Worm (Caenorhabditis elegans) whole organism, midembryonic: ENCODE results near the gene nhr-10.
"Not testable (repeated sequence)": the region's sequence is repeated elsewhere in the genome, so short reads cannot be mapped to it uniquely, and the experiment has no call there.

ENCODE experiments used
- T22C8.4 ChIP-seq: fragments of 200-800 bp; sonication (Bioruptor generic); IDR thresholded peaks from 2 replicates; pipeline ENCODE4 v1.3.6; 2022; ENCODE audit warnings: missing genetic modification characterization, missing compliant biosample characterization
- cog-1 ChIP-seq: sonication (generic microtip); optimal IDR thresholded peaks from 2 replicates; lab custom pipeline; 2016; ENCODE audit warnings: missing genetic modification characterization, missing compliant biosample characterization
- flt-1 ChIP-seq: fragments of 200-800 bp; sonication (Bioruptor generic); IDR thresholded peaks from 2 replicates; pipeline ENCODE4 v1.3.6; 2022; ENCODE audit warnings: missing genetic modification characterization, missing compliant biosample characterization
- klf-2 ChIP-seq: fragments of 200-800 bp; sonication (Bioruptor generic); conservative IDR thresholded peaks from 2 replicates; pipeline ENCODE4 v1.3.6; 2022; ENCODE audit warnings: missing genetic modification reagents, missing genetic modification characterization, missing compliant biosample characterization
- med-1 ChIP-seq: sonication (generic microtip); optimal IDR thresholded peaks from 2 replicates; lab custom pipeline; 2017; ENCODE audit warnings: missing genetic modification characterization, mild to moderate bottlenecking, missing compliant biosample characterization, antibody characterized with exemption, missing genetic modification reagents; ENCODE audit not compliant: insufficient read depth
- ref-1 ChIP-seq: fragments of 200-800 bp; sonication (Bioruptor generic); conservative IDR thresholded peaks from 2 replicates; pipeline ENCODE4 v1.3.6; 2022; ENCODE audit warnings: missing genetic modification reagents, missing genetic modification characterization, missing compliant biosample characterization
- tab-1 ChIP-seq: fragments of 200-800 bp; sonication (Bioruptor generic); IDR thresholded peaks from 2 replicates; pipeline ENCODE4 v1.3.6; 2022; ENCODE audit warnings: missing genetic modification characterization, missing compliant biosample characterization
- ztf-23 ChIP-seq: fragments of 200-800 bp; sonication (Bioruptor generic); IDR thresholded peaks from 2 replicates; pipeline ENCODE4 v1.3.6; 2022; ENCODE audit warnings: missing genetic modification reagents, missing genetic modification characterization, missing compliant biosample characterization
- ztf-29 ChIP-seq: fragments of 200-800 bp; sonication (Bioruptor generic); IDR thresholded peaks from 2 replicates; pipeline ENCODE4 v1.3.6; 2022; ENCODE audit warnings: missing genetic modification reagents, missing genetic modification characterization, missing compliant biosample characterization

The nhr-10 gene

ce11 chrIII:7150162-7150561 is 34.9 kb upstream of the nhr-10 start:
- no peak for TF ChIP-seq tab-1 (GFP tag; lab: Robert Waterston, UW)
- no peak for TF ChIP-seq ztf-29 (GFP tag; lab: Robert Waterston, UW)
- TF ChIP-seq ref-1, result no peak
- TF ChIP-seq cog-1, result no peak
- no peak for TF ChIP-seq klf-2 (GFP tag; lab: Robert Waterston, UW)
- TF ChIP-seq flt-1 (GFP tag; lab: Robert Waterston, UW), result no peak
- no peak for TF ChIP-seq med-1
- TF ChIP-seq T22C8.4, result no peak
- TF ChIP-seq ztf-23, result no peak

DNA sequence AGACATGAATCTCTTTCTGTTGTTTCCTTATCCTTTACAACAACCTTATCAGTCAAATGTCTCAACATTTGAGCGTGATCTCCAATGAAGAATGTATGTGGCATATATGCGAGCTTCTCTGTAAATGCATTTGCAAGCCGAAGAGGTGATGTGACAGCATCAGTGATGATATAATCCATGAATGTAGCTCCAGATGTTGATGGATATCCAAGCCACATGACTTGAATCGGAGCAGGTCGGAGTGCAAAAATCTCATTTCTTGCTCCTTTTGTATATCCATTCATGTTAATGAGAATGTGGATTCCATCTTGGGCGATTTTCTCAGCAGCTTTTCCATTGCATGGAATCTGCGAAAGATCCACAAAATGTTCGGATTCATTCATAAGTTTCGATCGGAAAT is 33.0 kb upstream of the nhr-10 start:
- TF ChIP-seq ref-1 (no peak), med-1 (no peak), cog-1 (no peak), ztf-23 (no peak), klf-2 (GFP tag; lab: Robert Waterston, UW) (no peak), flt-1 (GFP tag; lab: Robert Waterston, UW) (no peak), T22C8.4 (no peak), tab-1 (GFP tag; lab: Robert Waterston, UW) (no peak), ztf-29 (GFP tag; lab: Robert Waterston, UW) (no peak)

ce11 chrIII:7146341-7146740 is 31.1 kb upstream of the nhr-10 start:
- TF ChIP-seq klf-2 (GFP tag; lab: Robert Waterston, UW) (no peak), ref-1 (no peak), ztf-23 (no peak), tab-1 (GFP tag; lab: Robert Waterston, UW) (no peak), med-1 (no peak), cog-1 (no peak), ztf-29 (GFP tag; lab: Robert Waterston, UW) (no peak), flt-1 (GFP tag; lab: Robert Waterston, UW) (no peak), T22C8.4 (no peak)

DNA sequence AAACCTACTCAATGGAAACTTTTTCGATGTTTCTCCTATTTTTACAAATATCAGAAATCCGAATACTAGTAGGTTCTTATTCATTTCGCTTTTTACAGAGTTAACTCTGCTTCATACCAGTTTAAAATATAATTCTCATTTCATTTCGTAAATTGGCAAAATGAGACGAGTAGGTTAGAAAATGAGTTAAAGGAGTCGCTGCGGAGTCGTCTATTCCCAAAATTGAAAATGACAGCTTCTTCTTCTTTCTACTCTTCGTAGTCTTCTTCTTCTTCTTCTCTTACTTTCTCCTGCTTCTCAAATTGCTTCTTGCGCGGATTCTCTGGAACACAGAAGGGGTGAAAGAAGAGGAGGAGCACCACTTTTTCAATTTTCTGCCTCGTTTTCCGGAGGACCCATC is 29.5 kb upstream of the nhr-10 start, which contains the start of gene glr-2:
Gene glr-2 (minus strand): TSS at position 211 of the 400 bp plus-strand sequence.
- TF ChIP-seq cog-1 (no peak), ztf-23 (0 out of 2 replicates have a peak, but pooled peaks have one; percentile 48)

- TF ChIP-seq ztf-23 (no peak), T22C8.4 (no peak), tab-1 (GFP tag; lab: Robert Waterston, UW) (no peak), cog-1 (no peak)
Measured at ce11 chrIII:7142172-7142601, 26.9 kb upstream of the nhr-10 start.

- TF ChIP-seq klf-2 (GFP tag; lab: Robert Waterston, UW) (no peak), T22C8.4 (no peak), ztf-29 (GFP tag; lab: Robert Waterston, UW) (no peak), ref-1 (no peak), cog-1 (no peak), med-1 (no peak), flt-1 (GFP tag; lab: Robert Waterston, UW) (no peak), tab-1 (GFP tag; lab: Robert Waterston, UW) (no peak)
Measured at ce11 chrIII:7141285-7141715, 26.1 kb upstream of the nhr-10 start.

ce11 chrIII:7140228-7140710 is 25.0 kb upstream of the nhr-10 start:
- no peak for TF ChIP-seq ztf-23
- no peak for TF ChIP-seq T22C8.4
- no peak for TF ChIP-seq klf-2 (GFP tag; lab: Robert Waterston, UW)
- TF ChIP-seq med-1, result no peak
- no peak for TF ChIP-seq ztf-29 (GFP tag; lab: Robert Waterston, UW)
- peak; percentile 63; the same call in 1 of the 2 replicates for TF ChIP-seq flt-1 (GFP tag; lab: Robert Waterston, UW)
- no peak for TF ChIP-seq cog-1

ce11 chrIII:7138178-7138577 is 22.9 kb upstream of the nhr-10 start, which contains the start of gene B0280.11:
Gene B0280.11, minus strand, starts transcription at chrIII:7138278.
- no peak for TF ChIP-seq ztf-29 (GFP tag; lab: Robert Waterston, UW)
- TF ChIP-seq flt-1 (GFP tag; lab: Robert Waterston, UW), result no peak
- no peak for TF ChIP-seq cog-1
- TF ChIP-seq tab-1 (GFP tag; lab: Robert Waterston, UW), result no peak
- no peak for TF ChIP-seq klf-2 (GFP tag; lab: Robert Waterston, UW)
- no peak for TF ChIP-seq ref-1
- no peak for TF ChIP-seq T22C8.4
- no peak for TF ChIP-seq ztf-23
- no peak for TF ChIP-seq med-1

DNA sequence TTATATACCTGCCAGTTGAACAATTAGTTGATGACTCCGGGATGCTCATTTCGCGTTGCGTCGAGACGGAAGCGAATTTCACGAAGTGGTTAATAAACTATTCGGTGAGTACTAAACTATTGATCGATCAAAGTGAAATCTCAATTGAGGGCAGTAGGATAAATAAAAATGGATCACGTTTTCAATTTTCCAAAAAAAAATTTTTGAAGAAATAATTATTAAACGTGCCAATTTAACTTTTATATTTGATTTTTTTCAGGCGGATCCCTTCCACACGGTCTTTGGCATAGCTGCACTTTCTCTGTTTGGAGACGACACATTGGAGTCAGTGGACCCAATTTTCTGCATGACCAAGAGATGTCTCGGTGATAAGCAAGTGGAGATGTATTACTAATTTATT is 20.8 kb upstream of the nhr-10 start, which contains the start of gene B0280.17:
Gene B0280.17 (minus strand): TSS at position 101 of the 400 bp plus-strand sequence.
- no peak for TF ChIP-seq T22C8.4
- TF ChIP-seq flt-1 (GFP tag; lab: Robert Waterston, UW), result no peak
- no peak for TF ChIP-seq ztf-23
- no peak for TF ChIP-seq ref-1
- no peak for TF ChIP-seq cog-1

DNA sequence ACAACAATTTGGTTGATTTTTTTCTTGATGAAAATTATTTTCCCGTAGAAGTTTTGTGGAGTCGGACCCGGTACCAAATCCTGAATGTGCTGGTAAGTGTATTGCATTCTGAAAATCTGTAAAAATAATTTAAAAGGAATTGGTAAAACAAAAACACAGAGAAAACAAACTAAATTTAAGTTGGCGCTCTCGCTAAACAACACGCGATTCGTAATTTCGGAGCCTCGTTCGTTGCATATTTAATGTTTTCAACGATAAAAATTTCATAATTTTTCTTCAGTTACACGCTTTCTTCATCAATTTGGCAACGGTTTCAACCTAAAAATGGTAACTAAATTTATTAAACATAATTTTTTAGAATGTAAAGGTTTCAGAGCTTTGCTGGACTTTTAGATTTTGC is 18.3 kb upstream of the nhr-10 start, which contains the start of the genes pot-1 and ggtb-1:
Gene pot-1 (minus strand): TSS at position 120 of the 400 bp plus-strand sequence.
Gene ggtb-1 (plus strand): TSS at position 208 of the 400 bp plus-strand sequence.
- TF ChIP-seq ref-1 (no peak), cog-1 (no peak), ztf-29 (GFP tag; lab: Robert Waterston, UW) (no peak)

- TF ChIP-seq ztf-23; T22C8.4; klf-2 (GFP tag; lab: Robert Waterston, UW): not testable (repeated sequence)
Measured at ce11 chrIII:7128601-7129000, 13.4 kb upstream of the nhr-10 start, which contains the start of gene viro-2. Gene viro-2, plus strand, starts transcription at chrIII:7128901.

- TF ChIP-seq med-1 (no peak), tab-1 (GFP tag; lab: Robert Waterston, UW) (no peak), flt-1 (GFP tag; lab: Robert Waterston, UW) (no peak), ztf-29 (GFP tag; lab: Robert Waterston, UW) (no peak), T22C8.4 (no peak)
Measured at ce11 chrIII:7124364-7124763, 9.1 kb upstream of the nhr-10 start, which contains the start of gene B0280.2. Gene B0280.2, plus strand, starts transcription at chrIII:7124664.
